Worm (Caenorhabditis elegans) whole organism, L1 larva: ENCODE results near the gene npax-1.

Source experiments
- F16B12.6 ChIP-seq: fragments of 150-350 bp; optimal IDR thresholded peaks from 2 replicates; lab custom pipeline; 2014; ENCODE audit warnings: missing biosample characterization, missing genetic modification characterization
- egl-27 ChIP-seq, 2 experiments: fragments of 150-350 bp in 1 of 2; sonication (generic microtip); optimal IDR thresholded peaks; 3 replicates each; lab custom pipeline; 2017 to 2018; ENCODE audit warnings: missing biosample characterization in 2 of 2, missing genetic modification characterization in 2 of 2, missing genetic modification reagents in 2 of 2
- lin-15B ChIP-seq: fragments of 150-350 bp; sonication (generic microtip); optimal IDR thresholded peaks from 3 replicates; lab custom pipeline; 2014; ENCODE audit warnings: missing biosample characterization, missing genetic modification characterization
- lin-39 ChIP-seq: fragments of 150-350 bp; optimal IDR thresholded peaks from 2 replicates; lab custom pipeline; 2014; ENCODE audit warnings: missing biosample characterization, missing genetic modification reagents, missing genetic modification characterization
- nhr-11 ChIP-seq: fragments of 150-350 bp; optimal IDR thresholded peaks from 2 replicates; lab custom pipeline; 2014; ENCODE audit warnings: missing biosample characterization, missing genetic modification characterization
- pag-3 ChIP-seq: sonication (generic microtip); optimal IDR thresholded peaks from 2 replicates; lab custom pipeline; 2017; ENCODE audit warnings: missing genetic modification characterization, mild to moderate bottlenecking, missing compliant biosample characterization, antibody characterized with exemption, borderline replicate concordance; ENCODE audit not compliant: insufficient read depth
- pqm-1 ChIP-seq: sonication (generic microtip); optimal IDR thresholded peaks from 3 replicates; lab custom pipeline; 2017; ENCODE audit warnings: missing biosample characterization, missing genetic modification characterization
- snpc-4 ChIP-seq: fragments of 150-350 bp; optimal IDR thresholded peaks from 2 replicates; lab custom pipeline; 2014; ENCODE audit warnings: missing biosample characterization, missing genetic modification characterization
- sup-37 ChIP-seq: fragments of 200-800 bp; sonication (Bioruptor generic); optimal IDR thresholded peaks from 2 replicates; lab custom pipeline; 2018; ENCODE audit warnings: mild to moderate bottlenecking, missing genetic modification characterization, missing compliant biosample characterization
- zag-1 ChIP-seq: fragments of 150-350 bp; optimal IDR thresholded peaks from 2 replicates; lab custom pipeline; 2014; ENCODE audit warnings: missing biosample characterization, missing genetic modification characterization
- ztf-11 ChIP-seq, 2 experiments: sonication (generic microtip); optimal IDR thresholded peaks; 2 replicates each; lab custom pipeline; 2016 to 2017; ENCODE audit warnings: missing genetic modification characterization in 2 of 2, missing biosample characterization in 1 of 2, missing compliant biosample characterization in 1 of 2

- TF ChIP-seq F16B12.6 (tag; lab: Kevin White, UChicago), result no peak
- no peak for TF ChIP-seq ztf-11 (tag; optimal IDR thresholded peaks at IDR 0.05; lab: Kevin White, UChicago)
- TF ChIP-seq zag-1 (tag; lab: Kevin White, UChicago), result no peak
- no peak for TF ChIP-seq snpc-4
- no peak for TF ChIP-seq pqm-1 (tag; lab: Kevin White, UChicago)
- TF ChIP-seq nhr-11 (tag; lab: Kevin White, UChicago), result no peak
- no peak for TF ChIP-seq lin-39
- TF ChIP-seq sup-37 (GFP tag; lab: Kevin White, UChicago), result no peak
- no peak for TF ChIP-seq pag-3 (tag; lab: Kevin White, UChicago)
- TF ChIP-seq lin-15B, result no peak
- TF ChIP-seq egl-27 (tag; optimal IDR thresholded peaks at IDR 0.05; lab: Kevin White, UChicago), result no peak
Measured at ce11 chrII:7341572-7342303, 10.6 kb upstream of the npax-1 start.
